Worm (Caenorhabditis elegans): Measurements from ENCODE around the gene eef-1B.1.
A peak's percentile ranks its signal among the peaks of the same experiment; 100 is the strongest.

Gene eef-1B.1

DNA sequence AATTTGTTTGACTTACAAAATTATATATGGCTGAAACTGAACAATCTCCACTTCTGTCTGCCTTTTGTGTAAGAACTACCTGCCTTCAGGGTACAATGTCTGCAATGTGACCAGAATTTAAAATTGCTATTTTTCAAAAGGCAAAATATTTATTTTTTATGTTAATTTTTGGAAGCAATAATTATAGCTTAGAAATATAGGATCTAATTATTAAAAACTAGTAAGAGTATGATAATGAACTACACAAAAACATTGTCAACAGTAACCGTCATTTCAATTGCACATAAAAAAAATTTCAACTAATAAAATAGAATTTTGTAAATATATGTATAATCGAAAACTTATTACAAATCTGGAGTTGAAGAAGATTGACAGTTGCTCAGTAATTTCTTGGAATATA lies 16.2 kb downstream of the eef-1B.1 start, which contains the start of gene C29E4.9:
Gene C29E4.9, minus strand, starts transcription at position 101 of the 400 bp plus-strand sequence.
- TF ChIP-seq ref-2 (tag; optimal IDR thresholded peaks at IDR 0.05) (no peak), ceh-14 (tag; optimal IDR thresholded peaks at IDR 0.05) (no peak), lin-11 (tag; optimal IDR thresholded peaks at IDR 0.05) (no peak), Y22D7AL.16 (tag; optimal IDR thresholded peaks at IDR 0.05) (no peak), tbx-7 (tag; optimal IDR thresholded peaks at IDR 0.05) (no peak), npax-4 (tag; optimal IDR thresholded peaks at IDR 0.05) (no peak), K02D7.2 (tag; optimal IDR thresholded peaks at IDR 0.05) (no peak), unc-3 (GFP tag; conservative IDR thresholded peaks at IDR 0.05) (no peak), unc-3 (tag; optimal IDR thresholded peaks at IDR 0.05) (no peak), ceh-19 (GFP tag; optimal IDR thresholded peaks at IDR 0.05) (no peak), hlh-13 (GFP tag; optimal IDR thresholded peaks at IDR 0.05) (no peak), ceh-31 (tag; optimal IDR thresholded peaks at IDR 0.05) (no peak), K09A11.1 (tag; optimal IDR thresholded peaks at IDR 0.05; ENCODE audit: insufficient read depth) (no peak), pat-9 (tag; optimal IDR thresholded peaks at IDR 0.05) (no peak), mec-3 (tag; optimal IDR thresholded peaks at IDR 0.05; ENCODE audit: borderline replicate concordance) (no peak), ets-4 (tag; optimal IDR thresholded peaks at IDR 0.05) (no peak), sox-4 (tag; optimal IDR thresholded peaks at IDR 0.05) (no peak)

DNA sequence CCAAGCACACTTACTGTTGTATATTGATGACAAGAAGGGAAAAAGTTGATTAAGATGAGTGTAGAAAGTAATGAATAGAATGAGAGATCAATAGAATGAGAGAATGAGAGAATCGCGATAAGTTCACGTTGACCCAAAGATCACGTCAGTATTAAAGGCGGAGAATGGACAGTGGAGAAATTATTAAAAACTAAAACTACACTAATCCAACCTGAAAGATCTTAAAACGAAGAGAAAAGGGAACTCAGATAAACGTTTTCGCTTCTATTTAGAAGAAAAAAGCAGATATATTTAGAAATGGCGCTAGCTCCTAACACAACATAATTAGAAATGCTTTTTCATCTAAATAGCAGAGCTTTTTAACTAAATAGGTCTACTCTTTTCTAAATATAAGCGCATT lies 20.0 kb downstream of the eef-1B.1 start, which contains the start of gene let-754:
Gene let-754, minus strand, starts transcription at position 101 of the 400 bp plus-strand sequence.
- TF ChIP-seq ceh-45 (GFP tag; IDR thresholded peaks at IDR 0.05) (no peak), K09A11.1 (tag; optimal IDR thresholded peaks at IDR 0.05; ENCODE audit: insufficient read depth) (no peak), pag-3 (tag; optimal IDR thresholded peaks at IDR 0.05; ENCODE audit: borderline replicate concordance) (no peak), hlh-8 (tag; optimal IDR thresholded peaks at IDR 0.05) (no peak), pha-2 (tag; optimal IDR thresholded peaks at IDR 0.05) (no peak), ceh-2 (tag; optimal IDR thresholded peaks at IDR 0.05) (no peak), ceh-6 (GFP tag; optimal IDR thresholded peaks at IDR 0.05) (no peak), zip-5 (tag; optimal IDR thresholded peaks at IDR 0.05) (no peak), ceh-22 (tag; optimal IDR thresholded peaks at IDR 0.05) (no peak), sox-4 (tag; optimal IDR thresholded peaks at IDR 0.05) (no peak), pax-1 (tag; optimal IDR thresholded peaks at IDR 0.05) (no peak), pros-1 (tag; optimal IDR thresholded peaks at IDR 0.05) (no peak), odd-2 (tag; optimal IDR thresholded peaks at IDR 0.05) (no peak), rnt-1 (tag; optimal IDR thresholded peaks at IDR 0.05) (no peak), hlh-6 (tag; optimal IDR thresholded peaks at IDR 0.05) (no peak), dve-1 (tag; optimal IDR thresholded peaks at IDR 0.05) (no peak), lin-11 (tag; optimal IDR thresholded peaks at IDR 0.05) (no peak), fax-1 (tag; optimal IDR thresholded peaks at IDR 0.05) (no peak)

DNA sequence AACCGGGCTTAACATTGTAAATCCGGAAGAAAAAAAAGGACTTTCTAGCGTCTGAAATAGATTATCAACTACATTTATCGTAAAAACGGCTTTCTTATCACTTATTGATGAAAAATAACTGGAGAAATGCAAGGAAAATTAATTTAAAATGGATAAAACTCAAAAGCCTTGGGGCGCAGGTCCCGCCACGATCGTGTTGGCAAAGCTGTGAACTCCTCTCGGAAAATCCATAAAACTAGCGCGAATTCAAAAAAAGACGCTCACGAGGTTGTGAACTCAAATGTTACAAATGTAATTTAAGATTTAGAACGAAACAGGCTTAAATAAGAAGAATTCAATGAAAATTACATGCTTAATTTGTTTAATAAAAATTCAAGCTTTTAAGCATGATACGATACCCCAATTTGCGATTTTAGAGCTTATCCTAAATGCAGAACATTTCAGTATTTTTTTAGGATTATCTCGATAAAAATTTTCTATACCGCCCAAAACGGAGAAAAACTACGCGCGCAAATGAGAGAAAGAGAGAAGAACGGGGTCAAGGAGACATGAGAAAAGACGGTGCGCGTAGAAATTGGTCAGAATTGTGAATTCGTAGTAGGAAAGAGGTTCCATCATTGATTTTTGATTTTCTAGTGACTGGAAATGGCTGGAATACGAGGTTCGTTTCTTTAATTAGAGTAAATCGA lies 21.0 kb downstream of the eef-1B.1 start, which contains the start of gene C29E4.15:
Gene C29E4.15, plus strand, starts transcription at position 547 of the 689 bp plus-strand sequence.
- no peak for TF ChIP-seq pat-9 (tag; optimal IDR thresholded peaks at IDR 0.05)
- peak; percentile 19 for TF ChIP-seq unc-42 (tag; optimal IDR thresholded peaks at IDR 0.05)
- TF ChIP-seq fkh-6 (tag; optimal IDR thresholded peaks at IDR 0.05): no peak

DNA sequence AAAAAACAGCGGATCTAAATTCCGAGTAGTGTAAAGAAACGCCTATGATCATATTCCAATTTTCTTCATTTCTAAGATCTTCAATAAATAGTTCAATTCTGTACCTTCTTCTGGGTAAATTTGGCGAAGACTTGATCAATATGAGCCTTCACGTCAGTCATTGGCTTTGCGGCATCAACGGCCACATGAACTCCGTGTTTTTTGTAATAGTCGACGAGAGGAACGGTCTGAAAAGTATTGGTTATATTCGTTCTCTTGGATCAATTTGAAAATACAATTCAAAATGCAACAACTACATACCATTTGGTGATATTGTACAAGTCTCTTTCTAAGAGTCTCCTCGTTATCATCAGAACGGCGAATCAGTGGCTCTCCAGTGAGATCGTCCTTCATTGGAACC lies 22.7 kb downstream of the eef-1B.1 start:
- no peak for TF ChIP-seq ceh-22 (tag; optimal IDR thresholded peaks at IDR 0.05)
- no peak for TF ChIP-seq ama-1 (optimal IDR thresholded peaks at IDR 0.05)
- no peak for TF ChIP-seq ceh-18 (tag; optimal IDR thresholded peaks at IDR 0.05)
- TF ChIP-seq odd-2 (tag; optimal IDR thresholded peaks at IDR 0.05): no peak
- no peak for TF ChIP-seq pat-9 (tag; optimal IDR thresholded peaks at IDR 0.05)
- TF ChIP-seq unc-55 (GFP tag; optimal IDR thresholded peaks at IDR 0.05): no peak
- no peak for TF ChIP-seq ceh-6 (GFP tag; optimal IDR thresholded peaks at IDR 0.05)
- no peak for TF ChIP-seq ceh-9 (tag; optimal IDR thresholded peaks at IDR 0.05)
- TF ChIP-seq unc-3 (GFP tag; conservative IDR thresholded peaks at IDR 0.05): no peak
- TF ChIP-seq unc-3 (tag; optimal IDR thresholded peaks at IDR 0.05): no peak
- TF ChIP-seq C38D4.7 (GFP tag; optimal IDR thresholded peaks at IDR 0.05): no peak
- TF ChIP-seq che-1 (tag; optimal IDR thresholded peaks at IDR 0.05): no peak
- no peak for TF ChIP-seq eyg-1 (tag; optimal IDR thresholded peaks at IDR 0.05)
- no peak for TF ChIP-seq sox-4 (tag; optimal IDR thresholded peaks at IDR 0.05)
- no peak for TF ChIP-seq Y22D7AL.16 (tag; optimal IDR thresholded peaks at IDR 0.05)
- no peak for TF ChIP-seq dmd-4 (tag; optimal IDR thresholded peaks at IDR 0.05; ENCODE audit: borderline replicate concordance)

Measured in whole organism, late embryonic.